Worm (Caenorhabditis elegans): ENCODE results near the gene M02B7.2.

ce11 chrIV:3821554-3821953, 18.2 kb downstream of the M02B7.2 start:
- TF ChIP-seq elt-1 (tag; optimal IDR thresholded peaks at IDR 0.05; ENCODE audit: borderline replicate concordance, insufficient read depth) (no peak), snpc-4 (tag; optimal IDR thresholded peaks at IDR 0.05) (no peak), lin-13 (tag; optimal IDR thresholded peaks at IDR 0.05) (no peak), ceh-43 (GFP tag; optimal IDR thresholded peaks at IDR 0.05) (no peak), mls-2 (tag; optimal IDR thresholded peaks at IDR 0.05) (no peak), ztf-11 (tag; optimal IDR thresholded peaks at IDR 0.05) (no peak), lsy-2 (tag; optimal IDR thresholded peaks at IDR 0.05) (no peak), bed-3 (GFP tag; optimal IDR thresholded peaks at IDR 0.05) (no peak)
